Worm (Caenorhabditis elegans) whole organism, mixed stage, embryonic: ENCODE measurements around the gene C45G9.8.

Source experiments
- M03D4.4 ChIP-seq: sonication (generic microtip); optimal IDR thresholded peaks from 2 replicates; lab custom pipeline; 2017; ENCODE audit warnings: mild to moderate bottlenecking, missing genetic modification characterization, missing compliant biosample characterization
- bed-3 ChIP-seq: fragments of 200-800 bp; sonication (Bioruptor generic); optimal IDR thresholded peaks from 3 replicates; lab custom pipeline; 2018; ENCODE audit warnings: mild to moderate bottlenecking, missing genetic modification characterization, moderate library complexity, missing compliant biosample characterization
- blmp-1 ChIP-seq: fragments of 150-350 bp; optimal IDR thresholded peaks from 2 replicates; lab custom pipeline; 2014; ENCODE audit warnings: missing biosample characterization, missing genetic modification characterization
- ceh-39 ChIP-seq: fragments of 150-350 bp; optimal IDR thresholded peaks from 2 replicates; lab custom pipeline; 2014; ENCODE audit warnings: missing biosample characterization, missing genetic modification characterization
- ceh-43 ChIP-seq: fragments of 200-800 bp; sonication (Bioruptor generic); optimal IDR thresholded peaks from 2 replicates; lab custom pipeline; 2018; ENCODE audit warnings: mild to moderate bottlenecking, missing genetic modification characterization, moderate library complexity, missing compliant biosample characterization
- ceh-83 ChIP-seq: fragments of 200-800 bp; sonication (Bioruptor generic); optimal IDR thresholded peaks from 2 replicates; lab custom pipeline; 2018; ENCODE audit warnings: mild to moderate bottlenecking, missing genetic modification characterization, missing compliant biosample characterization
- ces-1 ChIP-seq: fragments of 150-350 bp; optimal IDR thresholded peaks from 2 replicates; lab custom pipeline; 2014; ENCODE audit warnings: missing biosample characterization, missing genetic modification reagents, missing genetic modification characterization
- cnd-1 ChIP-seq: fragments of 200-800 bp; sonication (Bioruptor generic); optimal IDR thresholded peaks from 2 replicates; lab custom pipeline; 2018; ENCODE audit warnings: mild to moderate bottlenecking, missing genetic modification characterization, missing compliant biosample characterization
- drap-1 ChIP-seq: fragments of 200-800 bp; sonication (Bioruptor generic); optimal IDR thresholded peaks from 3 replicates; lab custom pipeline; 2018; ENCODE audit warnings: mild to moderate bottlenecking, missing genetic modification characterization, missing compliant biosample characterization
- elt-1 ChIP-seq: sonication (generic microtip); optimal IDR thresholded peaks from 2 replicates; lab custom pipeline; 2017; ENCODE audit warnings: missing genetic modification characterization, mild to moderate bottlenecking, missing compliant biosample characterization, antibody characterized with exemption, moderate library complexity, borderline replicate concordance; ENCODE audit not compliant: insufficient read depth
- elt-3 ChIP-seq: fragments of 150-350 bp; optimal IDR thresholded peaks from 2 replicates; lab custom pipeline; 2014; ENCODE audit warnings: missing biosample characterization, missing genetic modification characterization
- flh-1 ChIP-seq: fragments of 200-800 bp; sonication (Bioruptor generic); optimal IDR thresholded peaks from 2 replicates; lab custom pipeline; 2018; ENCODE audit warnings: mild to moderate bottlenecking, missing genetic modification characterization, moderate library complexity, missing compliant biosample characterization
- ham-2 ChIP-seq: fragments of 200-800 bp; sonication (Bioruptor generic); optimal IDR thresholded peaks from 2 replicates; lab custom pipeline; 2018; ENCODE audit warnings: mild to moderate bottlenecking, missing genetic modification characterization, missing compliant biosample characterization
- hlh-1 ChIP-seq: fragments of 150-350 bp; optimal IDR thresholded peaks from 2 replicates; lab custom pipeline; 2014; ENCODE audit warnings: missing biosample characterization, missing genetic modification reagents, missing genetic modification characterization
- lin-13 ChIP-seq: fragments of 150-350 bp; optimal IDR thresholded peaks from 2 replicates; lab custom pipeline; 2014; ENCODE audit warnings: missing biosample characterization, missing genetic modification characterization
- lin-32 ChIP-seq: fragments of 200-800 bp; sonication (Bioruptor generic); optimal IDR thresholded peaks from 2 replicates; lab custom pipeline; 2018; ENCODE audit warnings: mild to moderate bottlenecking, missing genetic modification characterization, missing compliant biosample characterization
- lsy-2 ChIP-seq: fragments of 150-350 bp; optimal IDR thresholded peaks from 2 replicates; lab custom pipeline; 2014; ENCODE audit warnings: missing biosample characterization, missing genetic modification characterization
- mab-5 ChIP-seq: fragments of 150-350 bp; optimal IDR thresholded peaks from 2 replicates; lab custom pipeline; 2014; ENCODE audit warnings: missing biosample characterization, missing genetic modification characterization
- mep-1 ChIP-seq: fragments of 150-350 bp; optimal IDR thresholded peaks from 2 replicates; lab custom pipeline; 2017; ENCODE audit warnings: missing biosample characterization, missing genetic modification reagents, missing genetic modification characterization, inconsistent platforms
- mls-2 ChIP-seq: sonication (generic microtip); optimal IDR thresholded peaks from 2 replicates; lab custom pipeline; 2016; ENCODE audit warnings: mild to moderate bottlenecking, missing genetic modification characterization, moderate library complexity, missing compliant biosample characterization
- nhr-12 ChIP-seq: fragments of 150-350 bp; optimal IDR thresholded peaks from 2 replicates; lab custom pipeline; 2014; ENCODE audit warnings: missing biosample characterization, missing genetic modification characterization
- nhr-2 ChIP-seq: fragments of 150-350 bp; optimal IDR thresholded peaks from 2 replicates; lab custom pipeline; 2014; ENCODE audit warnings: missing biosample characterization, missing genetic modification characterization
- nhr-237 ChIP-seq: fragments of 150-350 bp; optimal IDR thresholded peaks from 2 replicates; lab custom pipeline; 2014; ENCODE audit warnings: missing biosample characterization, missing genetic modification characterization
- nhr-28 ChIP-seq: fragments of 150-350 bp; optimal IDR thresholded peaks from 2 replicates; lab custom pipeline; 2014; ENCODE audit warnings: missing biosample characterization, missing genetic modification characterization
- nhr-76 ChIP-seq: sonication (generic microtip); optimal IDR thresholded peaks from 2 replicates; lab custom pipeline; 2017; ENCODE audit warnings: missing biosample characterization, missing genetic modification characterization
- pha-4 ChIP-seq: fragments of 150-350 bp; optimal IDR thresholded peaks from 2 replicates; lab custom pipeline; 2018; ENCODE audit warnings: missing biosample characterization, missing genetic modification reagents, missing genetic modification characterization
- sem-2 ChIP-seq: fragments of 200-800 bp; sonication (Bioruptor generic); optimal IDR thresholded peaks from 2 replicates; lab custom pipeline; 2018; ENCODE audit warnings: mild to moderate bottlenecking, missing genetic modification characterization, missing compliant biosample characterization
- snpc-4 ChIP-seq: fragments of 150-350 bp; optimal IDR thresholded peaks from 2 replicates; lab custom pipeline; 2014; ENCODE audit warnings: missing biosample characterization, missing genetic modification characterization
- sptf-1 ChIP-seq: sonication (generic microtip); optimal IDR thresholded peaks from 2 replicates; lab custom pipeline; 2017; ENCODE audit warnings: mild to moderate bottlenecking, missing genetic modification characterization, moderate library complexity, missing compliant biosample characterization
- tbx-8 ChIP-seq: fragments of 200-800 bp; sonication (Bioruptor generic); optimal IDR thresholded peaks from 2 replicates; lab custom pipeline; 2018; ENCODE audit warnings: mild to moderate bottlenecking, missing genetic modification characterization, moderate library complexity, missing compliant biosample characterization
- unc-120 ChIP-seq: sonication (generic microtip); optimal IDR thresholded peaks from 2 replicates; lab custom pipeline; 2017; ENCODE audit warnings: missing genetic modification characterization, missing compliant biosample characterization; ENCODE audit not compliant: poor library complexity, severe bottlenecking
- unc-39 ChIP-seq: fragments of 150-350 bp; optimal IDR thresholded peaks from 2 replicates; lab custom pipeline; 2014; ENCODE audit warnings: missing biosample characterization, missing genetic modification characterization
- unc-62 ChIP-seq: fragments of 150-350 bp; optimal IDR thresholded peaks from 2 replicates; lab custom pipeline; 2014; ENCODE audit warnings: missing biosample characterization, missing genetic modification reagents, missing genetic modification characterization
- zip-8 ChIP-seq: fragments of 150-350 bp; optimal IDR thresholded peaks from 2 replicates; lab custom pipeline; 2014; ENCODE audit warnings: missing biosample characterization, missing genetic modification characterization
- ztf-11 ChIP-seq: fragments of 150-350 bp; optimal IDR thresholded peaks from 2 replicates; lab custom pipeline; 2014; ENCODE audit warnings: missing biosample characterization, missing genetic modification characterization

The C45G9.8 gene

ce11 chrIII:5020924-5021323 is 32.5 kb downstream of the C45G9.8 start, which contains the start of gene mdt-11:
Gene mdt-11, plus strand, starts transcription at chrIII:5021224.
- TF ChIP-seq ceh-83 (GFP tag; lab: Kevin White, UChicago) (no peak), unc-120 (tag; lab: Kevin White, UChicago) (no peak), flh-1 (GFP tag; lab: Kevin White, UChicago) (no peak), snpc-4 (tag; lab: Kevin White, UChicago) (no peak), ham-2 (GFP tag; lab: Kevin White, UChicago) (no peak), nhr-12 (tag; lab: Kevin White, UChicago) (no peak), lin-13 (no peak), ceh-39 (tag; lab: Kevin White, UChicago) (no peak), ces-1 (no peak), M03D4.4 (tag; lab: Kevin White, UChicago) (no peak), elt-1 (tag; lab: Kevin White, UChicago) (no peak), zip-8 (no peak), nhr-237 (no peak), unc-62 (GFP tag; lab: Kevin White, UChicago) (no peak), ztf-11 (tag; lab: Kevin White, UChicago) (no peak), drap-1 (GFP tag; lab: Kevin White, UChicago) (no peak), bed-3 (no peak), tbx-8 (GFP tag; lab: Kevin White, UChicago) (no peak), mab-5 (tag; lab: Kevin White, UChicago) (no peak)

ce11 chrIII:5018116-5018689 is 35.2 kb downstream of the C45G9.8 start, which contains the start of gene wip-1:
Gene wip-1, plus strand, starts transcription at chrIII:5018639.
- TF ChIP-seq tbx-8 (GFP tag; lab: Kevin White, UChicago) (peak; percentile 4), ham-2 (GFP tag; lab: Kevin White, UChicago) (peak; percentile 93), lin-32 (peak; percentile 32), sem-2 (peak; percentile 8), ceh-43 (GFP tag; lab: Kevin White, UChicago) (peak; percentile 61), hlh-1 (tag; lab: Kevin White, UChicago) (peak; percentile 54), cnd-1 (tag; lab: Kevin White, UChicago) (peak; percentile 77), mls-2 (peak; percentile 87), ceh-83 (GFP tag; lab: Kevin White, UChicago) (peak; percentile 69), nhr-28 (peak; percentile 49), zip-8 (no peak), lin-13 (peak; percentile 99), ceh-39 (tag; lab: Kevin White, UChicago) (peak; percentile 64), mab-5 (tag; lab: Kevin White, UChicago) (peak; percentile 38), unc-120 (tag; lab: Kevin White, UChicago) (peak; percentile 75), lsy-2 (tag; lab: Kevin White, UChicago) (peak; percentile 90), snpc-4 (tag; lab: Kevin White, UChicago) (no peak), unc-39 (peak; percentile 61), nhr-76 (tag; lab: Kevin White, UChicago) (peak; percentile 17), elt-3 (tag; lab: Kevin White, UChicago) (peak; percentile 32), M03D4.4 (tag; lab: Kevin White, UChicago) (peak; percentile 84), drap-1 (GFP tag; lab: Kevin White, UChicago) (peak; percentile 88), bed-3 (no peak), blmp-1 (tag; lab: Kevin White, UChicago) (peak; percentile 25), unc-62 (GFP tag; lab: Kevin White, UChicago) (peak; percentile 47), sptf-1 (tag; lab: Kevin White, UChicago) (peak; percentile 93), elt-1 (tag; lab: Kevin White, UChicago) (peak; percentile 63), pha-4 (tag; lab: Kevin White, UChicago) (peak; percentile 98), nhr-2 (tag; lab: Kevin White, UChicago) (no peak), flh-1 (GFP tag; lab: Kevin White, UChicago) (no peak), ces-1 (peak; percentile 51), nhr-237 (peak; percentile 95), nhr-12 (tag; lab: Kevin White, UChicago) (peak; percentile 67), ztf-11 (tag; lab: Kevin White, UChicago) (peak; percentile 88), mep-1 (tag; lab: Kevin White, UChicago) (peak; percentile 98)

ce11 chrIII:5017550-5017949 is 35.9 kb downstream of the C45G9.8 start, which contains the start of gene larp-1:
Gene larp-1, minus strand, starts transcription at chrIII:5017650.
- TF ChIP-seq unc-39 = no peak
